Worm (Caenorhabditis elegans): Measurements from ENCODE around the gene T02E9.5.
A peak's percentile ranks its signal among the peaks of the same experiment; 100 is the strongest.

The T02E9.5 gene

ce11 chrV:11335757-11336418 lies 6.1 kb upstream of the T02E9.5 start:
- no peak for TF ChIP-seq unc-62 (GFP tag; optimal IDR thresholded peaks at IDR 0.05 in 1 of 2)
- no peak for TF ChIP-seq unc-62 (tag; optimal IDR thresholded peaks at IDR 0.05)
- no peak for TF ChIP-seq tra-1 (GFP tag; IDR thresholded peaks at IDR 0.05)
- no peak for TF ChIP-seq lin-38 (GFP tag; IDR thresholded peaks at IDR 0.05)
- no peak for TF ChIP-seq nhr-42 (GFP tag; IDR thresholded peaks at IDR 0.05)
- TF ChIP-seq nhr-6 (tag; optimal IDR thresholded peaks at IDR 0.05): no peak
- no peak for TF ChIP-seq T20F7.1 (GFP tag; optimal IDR thresholded peaks at IDR 0.05)
- no peak for TF ChIP-seq Y5F2A.4 (GFP tag; optimal IDR thresholded peaks at IDR 0.05)
- no peak for TF ChIP-seq F44E2.7 (GFP tag; IDR thresholded peaks at IDR 0.05)

- TF ChIP-seq aly-2 (tag; optimal IDR thresholded peaks at IDR 0.05): no peak
- no peak for TF ChIP-seq daf-19 (GFP tag; conservative IDR thresholded peaks at IDR 0.05)
- TF ChIP-seq unc-62 (GFP tag; optimal IDR thresholded peaks at IDR 0.05 in 1 of 2): peak in 1 of 2 experiments; percentile 40
- TF ChIP-seq unc-62 (tag; optimal IDR thresholded peaks at IDR 0.05): no peak
These were observed 5.2 kb upstream of the T02E9.5 start for ce11 chrV:11336877-11337276.

- 0 out of 2 replicates have a peak, but pooled peaks have one; percentile 46 for TF ChIP-seq lim-7 (GFP tag; IDR thresholded peaks at IDR 0.05)
- no peak for TF ChIP-seq lin-13 (GFP tag; optimal IDR thresholded peaks at IDR 0.05)
- no peak for TF ChIP-seq daf-19 (GFP tag; conservative IDR thresholded peaks at IDR 0.05)
- peak; percentile 63; the same call in 1 of the 2 replicates for TF ChIP-seq ctbp-1 (GFP tag; IDR thresholded peaks at IDR 0.05)
- TF ChIP-seq fkh-10 (GFP tag; optimal IDR thresholded peaks at IDR 0.05): peak; percentile 91
- TF ChIP-seq F37D6.2 (tag; optimal IDR thresholded peaks at IDR 0.05): peak; percentile 14
- TF ChIP-seq unc-62 (GFP tag; optimal IDR thresholded peaks at IDR 0.05 in 1 of 2): peak in 1 of 2 experiments; percentile 3
- no peak for TF ChIP-seq unc-62 (tag; optimal IDR thresholded peaks at IDR 0.05)
- no peak for TF ChIP-seq ztf-7 (tag; optimal IDR thresholded peaks at IDR 0.05)
- peak; percentile 11 for TF ChIP-seq hlh-11 (tag; optimal IDR thresholded peaks at IDR 0.05)
- peak; percentile 89 for TF ChIP-seq aha-1 (tag)
- peak; percentile 72 for TF ChIP-seq ces-1 (GFP tag; optimal IDR thresholded peaks at IDR 0.05)
- 0 out of 2 replicates have a peak, but pooled peaks have one; percentile 29 for TF ChIP-seq egl-43 (GFP tag; IDR thresholded peaks at IDR 0.05)
- TF ChIP-seq lin-38 (GFP tag; IDR thresholded peaks at IDR 0.05): no peak
- no peak for TF ChIP-seq T26A8.4 (GFP tag; IDR thresholded peaks at IDR 0.05)
- TF ChIP-seq ZK337.2 (GFP tag; IDR thresholded peaks at IDR 0.05): no peak
- TF ChIP-seq nhr-77 (tag; optimal IDR thresholded peaks at IDR 0.05): no peak
- no peak for TF ChIP-seq mdt-29 (GFP tag; IDR thresholded peaks at IDR 0.05)
- TF ChIP-seq set-16 (GFP tag; IDR thresholded peaks at IDR 0.05): peak; percentile 82
- peak; percentile 27 for TF ChIP-seq rbr-2 (tag; optimal IDR thresholded peaks at IDR 0.05)
- TF ChIP-seq dpl-1 (GFP tag; optimal IDR thresholded peaks at IDR 0.05): no peak
- TF ChIP-seq ceh-20 (GFP tag; IDR thresholded peaks at IDR 0.05): no peak
- no peak for TF ChIP-seq hif-1 (tag; optimal IDR thresholded peaks at IDR 0.05)
These were observed 830 bp upstream of the T02E9.5 start for ce11 chrV:11341130-11341675.

ce11 chrV:11344112-11344511 lies 2.1 kb downstream of the T02E9.5 start:
- TF ChIP-seq zip-2 (tag; optimal IDR thresholded peaks at IDR 0.05): peak; percentile 4
- peak in 1 of 2 experiments; percentile 65 for TF ChIP-seq unc-62 (GFP tag; optimal IDR thresholded peaks at IDR 0.05 in 1 of 2)
- no peak for TF ChIP-seq unc-62 (tag; optimal IDR thresholded peaks at IDR 0.05)
- peak; percentile 54; the same call in 1 of the 2 replicates for TF ChIP-seq T26A8.4 (GFP tag; IDR thresholded peaks at IDR 0.05)
- no peak for TF ChIP-seq php-3 (GFP tag; IDR thresholded peaks at IDR 0.05)

- TF ChIP-seq ceh-82 (tag; optimal IDR thresholded peaks at IDR 0.05): no peak
- TF ChIP-seq unc-62 (GFP tag; optimal IDR thresholded peaks at IDR 0.05 in 1 of 2): peak in 1 of 2 experiments; percentile 74
- TF ChIP-seq unc-62 (tag; optimal IDR thresholded peaks at IDR 0.05): no peak
These were observed 2.8 kb downstream of the T02E9.5 start for ce11 chrV:11344816-11345336.

Measured in whole organism, L4 larva.